Worm (Caenorhabditis elegans): ENCODE data around the gene nhr-182.

DNA sequence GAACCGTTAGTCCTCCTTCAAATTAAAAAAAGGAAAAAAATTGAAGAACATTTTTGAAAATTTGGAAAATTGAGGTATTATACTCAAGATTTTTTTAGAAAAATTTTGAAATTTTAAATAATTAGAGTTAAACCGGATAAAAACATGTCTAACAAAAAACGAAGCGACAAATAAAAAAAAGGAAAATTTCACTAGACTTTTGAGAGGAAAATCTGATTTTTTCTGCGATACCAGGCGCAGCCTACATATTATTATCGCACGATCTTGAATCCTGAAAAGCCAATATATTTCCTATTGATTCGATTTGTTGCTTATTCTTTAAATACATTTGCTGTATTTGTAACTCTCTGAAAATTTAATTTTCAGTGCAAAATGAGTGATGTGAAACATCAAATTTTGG lies 44.4 kb downstream of the nhr-182 start, which contains the start of gene nstp-8:
- TF ChIP-seq dao-5 (tag; optimal IDR thresholded peaks at IDR 0.05) (no peak), him-1 (tag; optimal IDR thresholded peaks at IDR 0.05) (no peak)

Measured in whole organism, L4/young adult.